Worm (Caenorhabditis elegans) whole organism, late embryonic: ENCODE results near the gene R09H10.2.

Source experiments
- C38D4.7 ChIP-seq: fragments of 200-800 bp; sonication (Bioruptor generic); optimal IDR thresholded peaks from 2 replicates; lab custom pipeline; 2018; ENCODE audit warnings: mild to moderate bottlenecking, missing genetic modification characterization, moderate library complexity, missing compliant biosample characterization
- dmd-4 ChIP-seq: sonication (generic microtip); optimal IDR thresholded peaks from 2 replicates; lab custom pipeline; 2016; ENCODE audit warnings: borderline replicate concordance, missing genetic modification characterization, missing compliant biosample characterization
- lin-11 ChIP-seq: fragments of 200-800 bp; sonication (Bioruptor generic); optimal IDR thresholded peaks from 2 replicates; lab custom pipeline; 2018; ENCODE audit warnings: mild to moderate bottlenecking, missing genetic modification characterization, missing compliant biosample characterization
- tbx-2 ChIP-seq: sonication (generic microtip); optimal IDR thresholded peaks from 2 replicates; lab custom pipeline; 2016; ENCODE audit warnings: missing genetic modification characterization, missing compliant biosample characterization

- TF ChIP-seq dmd-4 (tag; lab: Kevin White, UChicago) (no peak), lin-11 (no peak), C38D4.7 (GFP tag; lab: Kevin White, UChicago) (no peak), tbx-2 (tag; lab: Kevin White, UChicago) (no peak)
Observed at ce11 chrIV:10620811-10621210, 18.1 kb downstream of the R09H10.2 start, which contains the start of gene R09H10.7.
